Fruit fly (Drosophila melanogaster) whole organism, pupa: Measurements from ENCODE around the gene CG14721.
A peak's percentile ranks its signal among the peaks of the same experiment; 100 is the strongest.

Source experiments
- CG10348 ChIP-seq: fragments of 200-800 bp; sonication (Bioruptor generic); IDR thresholded peaks from 2 replicates; pipeline ENCODE4 v1.3.6; 2022; ENCODE audit warnings: missing biosample characterization, missing genetic modification characterization
- CG12605 ChIP-seq: fragments of 200-800 bp; sonication (Bioruptor generic); IDR thresholded peaks from 2 replicates; pipeline ENCODE4 v1.3.6; 2022; ENCODE audit warnings: missing biosample characterization, missing genetic modification characterization
- CG13204 ChIP-seq: fragments of 200-800 bp; sonication (Bioruptor generic); optimal IDR thresholded peaks from 2 replicates; lab custom pipeline; 2018; ENCODE audit warnings: missing biosample characterization, mild to moderate bottlenecking, missing genetic modification characterization, moderate library complexity
- CG14655 ChIP-seq: fragments of 200-800 bp; sonication (Bioruptor generic); optimal IDR thresholded peaks from 3 replicates; lab custom pipeline; 2017; ENCODE audit warnings: mild to moderate bottlenecking, missing biosample characterization, missing genetic modification reagents, missing genetic modification characterization
- CG15710 ChIP-seq: fragments of 200-800 bp; sonication (Bioruptor generic); optimal IDR thresholded peaks from 2 replicates; lab custom pipeline; 2018; ENCODE audit warnings: missing biosample characterization, mild to moderate bottlenecking, missing genetic modification characterization, moderate library complexity
- CG17806 ChIP-seq: fragments of 200-800 bp; sonication (Bioruptor generic); optimal IDR thresholded peaks from 2 replicates; lab custom pipeline; 2018; ENCODE audit warnings: missing biosample characterization, mild to moderate bottlenecking, missing genetic modification characterization, moderate library complexity
- CG32121 ChIP-seq: fragments of 200-800 bp; sonication (Bioruptor generic); IDR thresholded peaks from 2 replicates; pipeline ENCODE4 v1.3.6; 2022; ENCODE audit warnings: missing biosample characterization, missing genetic modification characterization
- CG34367 ChIP-seq: fragments of 200-800 bp; sonication (Bioruptor generic); optimal IDR thresholded peaks from 2 replicates; lab custom pipeline; 2018; ENCODE audit warnings: missing biosample characterization, mild to moderate bottlenecking, missing genetic modification characterization
- CG4496 ChIP-seq: fragments of 200-800 bp; sonication (Bioruptor generic); IDR thresholded peaks from 3 replicates; pipeline ENCODE4 v1.3.6; 2022; ENCODE audit warnings: missing biosample characterization, missing genetic modification characterization
- CG8159 ChIP-seq: fragments of 200-800 bp; sonication (Bioruptor generic); optimal IDR thresholded peaks from 3 replicates; lab custom pipeline; 2018; ENCODE audit warnings: missing biosample characterization, mild to moderate bottlenecking, missing genetic modification characterization, moderate library complexity
- CG8301 ChIP-seq: fragments of 200-800 bp; sonication (Bioruptor generic); optimal IDR thresholded peaks from 2 replicates; lab custom pipeline; 2018; ENCODE audit warnings: missing biosample characterization, mild to moderate bottlenecking, missing genetic modification characterization
- CG9948 ChIP-seq: fragments of 200-800 bp; sonication (Bioruptor generic); optimal IDR thresholded peaks from 2 replicates; lab custom pipeline; 2018; ENCODE audit warnings: missing biosample characterization, mild to moderate bottlenecking, missing genetic modification characterization, moderate library complexity
- D1 ChIP-seq: fragments of 200-800 bp; sonication (Bioruptor generic); optimal IDR thresholded peaks from 2 replicates; lab custom pipeline; 2018; ENCODE audit warnings: missing biosample characterization, mild to moderate bottlenecking, missing genetic modification characterization, moderate library complexity
- EcR ChIP-seq: fragments of 200-800 bp; sonication (Bioruptor generic); optimal IDR thresholded peaks from 3 replicates; lab custom pipeline; 2019; ENCODE audit warnings: missing biosample characterization, missing genetic modification characterization, mild to moderate bottlenecking, moderate library complexity, missing genetic modification reagents
- Ets98B ChIP-seq: fragments of 200-800 bp; sonication (Bioruptor generic); IDR thresholded peaks from 2 replicates; pipeline ENCODE4 v1.3.6; 2022; ENCODE audit warnings: missing biosample characterization, missing genetic modification characterization
- Pif1A ChIP-seq: fragments of 200-800 bp; sonication (Bioruptor generic); optimal IDR thresholded peaks from 3 replicates; lab custom pipeline; 2016; ENCODE audit warnings: missing biosample characterization, missing genetic modification characterization
- Pif1B ChIP-seq: fragments of 200-800 bp; sonication (Bioruptor generic); optimal IDR thresholded peaks from 3 replicates; lab custom pipeline; 2016; ENCODE audit warnings: missing biosample characterization, missing genetic modification characterization
- Snoo ChIP-seq: fragments of 200-800 bp; sonication (Bioruptor generic); optimal IDR thresholded peaks from 3 replicates; lab custom pipeline; 2017; ENCODE audit warnings: missing biosample characterization, mild to moderate bottlenecking, missing genetic modification characterization, inconsistent platforms
- fd96Ca ChIP-seq: fragments of 200-800 bp; sonication (Bioruptor generic); IDR thresholded peaks from 3 replicates; pipeline ENCODE4 v1.3.6; 2022; ENCODE audit warnings: missing biosample characterization, missing genetic modification characterization
- gl ChIP-seq: fragments of 200-800 bp; sonication (Bioruptor generic); optimal IDR thresholded peaks from 2 replicates; lab custom pipeline; 2018; ENCODE audit warnings: missing biosample characterization, mild to moderate bottlenecking, missing genetic modification characterization
- rn ChIP-seq: fragments of 200-800 bp; sonication (Bioruptor generic); IDR thresholded peaks from 2 replicates; pipeline ENCODE4 v1.3.6; 2022; ENCODE audit warnings: missing biosample characterization, missing genetic modification characterization

The CG14721 gene

dm6 chr3R:11772181-11772827 is 37.1 kb downstream of the CG14721 start:
- no peak for TF ChIP-seq CG8159
- no peak for TF ChIP-seq CG15710
- TF ChIP-seq rn, result no peak

- TF ChIP-seq CG13204 (GFP tag; lab: Kevin White, UChicago) (peak; percentile 50), CG9948 (no peak), Ets98B (peak; percentile 40; the same call in 1 of the 2 replicates), CG14655 (GFP tag; lab: Kevin White, UChicago) (peak; percentile 44), Pif1B (GFP tag; lab: Kevin White, UChicago) (no peak), D1 (no peak), CG8301 (peak; percentile 53), Pif1A (GFP tag; lab: Kevin White, UChicago) (peak; percentile 5), EcR (GFP tag; lab: Kevin White, UChicago) (peak; percentile 3)
These were observed 38.2 kb downstream of the CG14721 start for dm6 chr3R:11773325-11773998.

- TF ChIP-seq CG9948 (peak; percentile 69), fd96Ca (GFP tag; lab: Robert Waterston, UW) (no peak), CG12605 (GFP tag; lab: Robert Waterston, UW) (no peak), CG4496 (GFP tag; lab: Robert Waterston, UW) (no peak), CG17806 (tag; lab: Kevin White, UChicago) (peak; percentile 59), CG34367 (peak; percentile 42), CG13204 (GFP tag; lab: Kevin White, UChicago) (no peak), Ets98B (no peak), CG32121 (peak; percentile 35; the same call in 1 of the 2 replicates), rn (no peak), CG8159 (peak; percentile 84), CG15710 (peak; percentile 74), EcR (GFP tag; lab: Kevin White, UChicago) (no peak), CG10348 (GFP tag; lab: Robert Waterston, UW) (no peak), CG8301 (peak; percentile 36), CG14655 (GFP tag; lab: Kevin White, UChicago) (peak; percentile 44), Snoo (peak; percentile 30), Pif1A (GFP tag; lab: Kevin White, UChicago) (no peak), Pif1B (GFP tag; lab: Kevin White, UChicago) (no peak), gl (tag; lab: Kevin White, UChicago) (no peak), D1 (peak; percentile 29)
- TF ChIP-seq, all 21 proteins: peak for 10
These were observed 38.8 kb downstream of the CG14721 start for dm6 chr3R:11773999-11774397.

- TF ChIP-seq CG13204 (GFP tag; lab: Kevin White, UChicago) (no peak), CG32121 (no peak), Pif1A (GFP tag; lab: Kevin White, UChicago) (no peak), Pif1B (GFP tag; lab: Kevin White, UChicago) (no peak), CG9948 (no peak), EcR (GFP tag; lab: Kevin White, UChicago) (no peak), CG10348 (GFP tag; lab: Robert Waterston, UW) (no peak)
These were observed 40.0 kb downstream of the CG14721 start for dm6 chr3R:11775207-11775606.

dm6 chr3R:11776068-11776767 is 41.0 kb downstream of the CG14721 start:
- TF ChIP-seq Pif1A (GFP tag; lab: Kevin White, UChicago), result no peak
- TF ChIP-seq Ets98B, result no peak
- TF ChIP-seq CG12605 (GFP tag; lab: Robert Waterston, UW), result no peak
- no peak for TF ChIP-seq gl (tag; lab: Kevin White, UChicago)
- TF ChIP-seq CG8301, result no peak
- no peak for TF ChIP-seq CG10348 (GFP tag; lab: Robert Waterston, UW)
- no peak for TF ChIP-seq fd96Ca (GFP tag; lab: Robert Waterston, UW)
- TF ChIP-seq CG34367, result no peak
- no peak for TF ChIP-seq D1
- no peak for TF ChIP-seq CG13204 (GFP tag; lab: Kevin White, UChicago)
- no peak for TF ChIP-seq CG8159
- no peak for TF ChIP-seq rn
- TF ChIP-seq Pif1B (GFP tag; lab: Kevin White, UChicago), result no peak
- no peak for TF ChIP-seq CG15710
- TF ChIP-seq CG17806 (tag; lab: Kevin White, UChicago), result no peak
- TF ChIP-seq Snoo, result no peak
- TF ChIP-seq CG9948, result no peak
- TF ChIP-seq CG4496 (GFP tag; lab: Robert Waterston, UW), result no peak
- no peak for TF ChIP-seq EcR (GFP tag; lab: Kevin White, UChicago)

dm6 chr3R:11777058-11777457 is 41.8 kb downstream of the CG14721 start:
- TF ChIP-seq CG34367 (no peak), Pif1B (GFP tag; lab: Kevin White, UChicago) (no peak), gl (tag; lab: Kevin White, UChicago) (no peak), Ets98B (peak; percentile 32; the same call in 1 of the 2 replicates), Snoo (no peak), CG32121 (peak; percentile 58), CG4496 (GFP tag; lab: Robert Waterston, UW) (no peak; the same call in 1 of the 3 replicates), D1 (no peak), CG9948 (no peak), CG17806 (tag; lab: Kevin White, UChicago) (no peak), CG12605 (GFP tag; lab: Robert Waterston, UW) (peak; percentile 44; the same call in 1 of the 2 replicates), Pif1A (GFP tag; lab: Kevin White, UChicago) (peak; percentile 26), fd96Ca (GFP tag; lab: Robert Waterston, UW) (no peak), CG14655 (GFP tag; lab: Kevin White, UChicago) (peak; percentile 8), CG8301 (no peak), CG8159 (no peak), EcR (GFP tag; lab: Kevin White, UChicago) (peak; percentile 50), CG13204 (GFP tag; lab: Kevin White, UChicago) (peak; percentile 39), CG10348 (GFP tag; lab: Robert Waterston, UW) (no peak), CG15710 (no peak), rn (no peak)
